Worm (Caenorhabditis elegans): ENCODE data around the gene C38C3.6.
A peak's percentile ranks its signal among the peaks of the same experiment; 100 is the strongest.

The C38C3.6 gene

DNA sequence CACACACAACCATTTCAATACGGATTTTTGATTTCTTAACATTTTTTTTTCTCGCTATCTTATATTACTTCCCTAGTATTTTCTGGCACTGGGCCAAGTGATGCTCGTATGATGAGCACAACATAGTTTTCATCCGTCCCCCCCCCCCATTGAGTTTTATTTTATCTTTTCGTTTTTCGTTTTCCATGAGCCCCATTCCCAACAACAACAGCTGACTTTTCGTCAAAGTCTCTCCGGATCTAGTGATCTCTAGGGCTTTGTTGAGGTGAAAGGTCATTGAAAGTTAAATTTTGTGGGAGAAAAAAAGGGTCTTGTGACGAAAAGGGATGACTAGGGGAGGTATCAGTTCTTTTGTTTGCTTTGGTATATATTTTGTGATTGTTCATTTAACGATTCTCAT is 10.6 kb downstream of the C38C3.6 start:
- TF ChIP-seq xnd-1 (tag; optimal IDR thresholded peaks at IDR 0.05): no peak
- TF ChIP-seq ztf-18 (tag; optimal IDR thresholded peaks at IDR 0.05): no peak
- no peak for TF ChIP-seq madf-3 (GFP tag; IDR thresholded peaks at IDR 0.05)
- no peak for TF ChIP-seq hlh-12 (tag; optimal IDR thresholded peaks at IDR 0.05)
- peak; percentile 37 for TF ChIP-seq K12H6.12 (tag; optimal IDR thresholded peaks at IDR 0.05)
- TF ChIP-seq egl-44 (GFP tag; IDR thresholded peaks at IDR 0.05): no peak
- TF ChIP-seq attf-5 (GFP tag; optimal IDR thresholded peaks at IDR 0.05): no peak

DNA sequence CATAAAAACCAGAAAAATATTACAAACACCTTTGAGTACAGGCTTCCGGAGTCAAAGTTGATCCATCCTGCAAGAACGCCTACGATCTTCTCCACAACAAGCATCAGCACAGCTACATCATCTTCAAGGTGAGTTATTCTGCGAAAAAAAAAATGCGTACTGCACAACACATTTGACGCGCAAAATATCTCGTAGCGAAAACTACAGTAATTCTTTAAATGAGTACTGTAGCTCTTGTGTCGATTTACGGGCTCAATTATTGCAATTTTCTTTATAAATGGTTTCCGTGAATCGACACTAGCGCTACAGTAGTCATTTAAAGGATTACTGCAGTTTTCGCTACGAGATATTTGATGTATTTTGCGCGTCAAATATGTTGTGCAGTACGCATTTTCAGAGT is 14.6 kb downstream of the C38C3.6 start:
- no peak for TF ChIP-seq lin-26 (GFP tag; IDR thresholded peaks at IDR 0.05)
- TF ChIP-seq C06A6.2 (GFP tag; conservative IDR thresholded peaks at IDR 0.05): no peak
- no peak for TF ChIP-seq Y67H2A.10 (GFP tag; conservative IDR thresholded peaks at IDR 0.05)
- no peak for TF ChIP-seq nfya-1 (tag; optimal IDR thresholded peaks at IDR 0.05; ENCODE audit: borderline replicate concordance, insufficient read depth)
- no peak for TF ChIP-seq ztf-18 (tag; optimal IDR thresholded peaks at IDR 0.05)
- peak; percentile 26 for TF ChIP-seq madf-6 (GFP tag; IDR thresholded peaks at IDR 0.05)
- TF ChIP-seq F37B4.10 (GFP tag; IDR thresholded peaks at IDR 0.05): no peak
- TF ChIP-seq mcd-1 (GFP tag; IDR thresholded peaks at IDR 0.05): 0 out of 2 replicates have a peak, but pooled peaks have one; percentile 3
- TF ChIP-seq rcor-1 (GFP tag; IDR thresholded peaks at IDR 0.05): 0 out of 2 replicates have a peak, but pooled peaks have one; percentile 5
- TF ChIP-seq lsl-1 (GFP tag; optimal IDR thresholded peaks at IDR 0.05): peak; percentile 77
- no peak for TF ChIP-seq rec-8 (tag; optimal IDR thresholded peaks at IDR 0.05)
- no peak for TF ChIP-seq lin-54 (GFP tag; optimal IDR thresholded peaks at IDR 0.05)
- no peak for TF ChIP-seq lir-1 (GFP tag; conservative IDR thresholded peaks at IDR 0.05)
- no peak for TF ChIP-seq F57C9.4 (tag; optimal IDR thresholded peaks at IDR 0.05)
- TF ChIP-seq fkh-3 (tag; optimal IDR thresholded peaks at IDR 0.05): no peak
- no peak for TF ChIP-seq D2030.7 (GFP tag; IDR thresholded peaks at IDR 0.05)
- no peak for TF ChIP-seq efl-1 (GFP tag; optimal IDR thresholded peaks at IDR 0.05)
- TF ChIP-seq F57A8.1 (GFP tag; optimal IDR thresholded peaks at IDR 0.05): no peak
- no peak for TF ChIP-seq madf-8 (GFP tag; conservative IDR thresholded peaks at IDR 0.05)
- no peak for TF ChIP-seq akir-1 (GFP tag; optimal IDR thresholded peaks at IDR 0.05)
- no peak for TF ChIP-seq nhr-80 (tag; optimal IDR thresholded peaks at IDR 0.05)
- no peak for TF ChIP-seq nfya-2 (GFP tag; IDR thresholded peaks at IDR 0.05)
- no peak for TF ChIP-seq unc-130 (GFP tag; optimal IDR thresholded peaks at IDR 0.05)
- TF ChIP-seq gei-17 (GFP tag; optimal IDR thresholded peaks at IDR 0.05): no peak
- peak; percentile 33 for TF ChIP-seq xnd-1 (tag; optimal IDR thresholded peaks at IDR 0.05)
- no peak for TF ChIP-seq hrde-1 (tag; optimal IDR thresholded peaks at IDR 0.05; ENCODE audit: borderline replicate concordance)
- TF ChIP-seq ztf-25 (GFP tag; IDR thresholded peaks at IDR 0.05): no peak
- no peak for TF ChIP-seq C17E4.6 (GFP tag; IDR thresholded peaks at IDR 0.05)
- no peak for TF ChIP-seq Y95B8A.8 (GFP tag; IDR thresholded peaks at IDR 0.05)
- no peak for TF ChIP-seq zim-3 (tag; optimal IDR thresholded peaks at IDR 0.05)
- no peak for TF ChIP-seq pbrm-1 (GFP tag; IDR thresholded peaks at IDR 0.05)
- TF ChIP-seq Y53G8AR.9 (GFP tag; conservative IDR thresholded peaks at IDR 0.05): no peak; the same call in 1 of the 2 replicates
- TF ChIP-seq sptf-2 (GFP tag; optimal IDR thresholded peaks at IDR 0.05): no peak
- no peak for TF ChIP-seq ceh-40 (GFP tag; IDR thresholded peaks at IDR 0.05)
- no peak for TF ChIP-seq hmg-1.2 (GFP tag; IDR thresholded peaks at IDR 0.05)
- no peak for TF ChIP-seq nhr-90 (tag; optimal IDR thresholded peaks at IDR 0.05)
- TF ChIP-seq egrh-3 (GFP tag; IDR thresholded peaks at IDR 0.05): no peak
- no peak for TF ChIP-seq cebp-1 (GFP tag; IDR thresholded peaks at IDR 0.05)
- TF ChIP-seq cebp-1 (tag; optimal IDR thresholded peaks at IDR 0.05): no peak
- no peak for TF ChIP-seq ztf-22 (GFP tag; optimal IDR thresholded peaks at IDR 0.05)
- no peak for TF ChIP-seq let-526 (GFP tag; IDR thresholded peaks at IDR 0.05)
- peak; percentile 60 for TF ChIP-seq F33H1.4 (GFP tag; IDR thresholded peaks at IDR 0.05)
- no peak for TF ChIP-seq Y56A3A.18 (GFP tag; IDR thresholded peaks at IDR 0.05)
- no peak for TF ChIP-seq hlh-12 (tag; optimal IDR thresholded peaks at IDR 0.05)

Data from whole organism, young adult.